Worm (Caenorhabditis elegans) whole organism, L4 larva: Measurements from ENCODE around the gene nhr-10.
A peak's percentile ranks its signal among the peaks of the same experiment; 100 is the strongest.

ENCODE experiments used
- F10B5.3 ChIP-seq: sonication (generic microtip); optimal IDR thresholded peaks from 2 replicates; lab custom pipeline; 2016; ENCODE audit warnings: mild to moderate bottlenecking, missing genetic modification characterization, missing compliant biosample characterization
- F26F4.8 ChIP-seq: fragments of 200-800 bp; sonication (Bioruptor generic); conservative IDR thresholded peaks from 2 replicates; pipeline ENCODE4 v1.3.6; 2022; ENCODE audit warnings: missing genetic modification characterization, missing compliant biosample characterization
- F44E2.7 ChIP-seq: fragments of 200-800 bp; sonication (Bioruptor generic); IDR thresholded peaks from 2 replicates; pipeline ENCODE4 v2.1.2; 2022; ENCODE audit warnings: missing genetic modification characterization, missing compliant biosample characterization
- T20F7.1 ChIP-seq: fragments of 200-800 bp; sonication (Bioruptor generic); optimal IDR thresholded peaks from 2 replicates; lab custom pipeline; 2018; ENCODE audit warnings: mild to moderate bottlenecking, missing genetic modification characterization, missing compliant biosample characterization
- Y105C5A.15 ChIP-seq: fragments of 200-800 bp; sonication (Bioruptor generic); IDR thresholded peaks from 2 replicates; pipeline ENCODE4 v1.3.6; 2022; ENCODE audit warnings: missing genetic modification characterization, missing compliant biosample characterization
- Y5F2A.4 ChIP-seq: fragments of 200-800 bp; sonication (Bioruptor generic); optimal IDR thresholded peaks from 2 replicates; lab custom pipeline; 2018; ENCODE audit warnings: mild to moderate bottlenecking, missing genetic modification characterization, missing compliant biosample characterization
- aha-1 ChIP-seq: fragments of 150-350 bp; peaks from one replicate; lab custom pipeline; 2014; ENCODE audit warnings: missing biosample characterization, missing genetic modification characterization
- ama-1 ChIP-seq: fragments of 150-350 bp; optimal IDR thresholded peaks from 2 replicates; lab custom pipeline; 2014; ENCODE audit warnings: inconsistent platforms, mixed read lengths
- ceh-32 ChIP-seq: sonication (generic microtip); optimal IDR thresholded peaks from 2 replicates; lab custom pipeline; 2016; ENCODE audit warnings: mild to moderate bottlenecking, missing genetic modification characterization, missing compliant biosample characterization; ENCODE audit not compliant: poor library complexity
- ceh-44 ChIP-seq: fragments of 200-800 bp; sonication (Bioruptor generic); IDR thresholded peaks from 2 replicates; pipeline ENCODE4 v1.3.6; 2022; ENCODE audit warnings: missing genetic modification reagents, missing genetic modification characterization, missing compliant biosample characterization
- ceh-62 ChIP-seq: sonication (generic microtip); optimal IDR thresholded peaks from 2 replicates; lab custom pipeline; 2017; ENCODE audit warnings: missing biosample characterization, missing genetic modification characterization
- ceh-82 ChIP-seq: sonication (generic microtip); optimal IDR thresholded peaks from 2 replicates; lab custom pipeline; 2017; ENCODE audit warnings: missing biosample characterization, missing genetic modification characterization
- ces-1 ChIP-seq: fragments of 150-350 bp; sonication (generic microtip); optimal IDR thresholded peaks from 4 replicates; lab custom pipeline; 2014; ENCODE audit warnings: missing biosample characterization, missing genetic modification reagents, missing genetic modification characterization
- daf-19 ChIP-seq: fragments of 200-800 bp; sonication (Bioruptor generic); conservative IDR thresholded peaks from 2 replicates; pipeline ENCODE4 v1.3.6; 2022; ENCODE audit warnings: missing genetic modification characterization, missing compliant biosample characterization
- daf-8 ChIP-seq: fragments of 200-800 bp; sonication (Bioruptor generic); IDR thresholded peaks from 2 replicates; pipeline ENCODE4 v1.3.6; 2022; ENCODE audit warnings: missing genetic modification characterization, missing compliant biosample characterization
- duxl-1 ChIP-seq: sonication (generic microtip); optimal IDR thresholded peaks from 2 replicates; lab custom pipeline; 2016; ENCODE audit warnings: mild to moderate bottlenecking, missing genetic modification characterization, moderate library complexity, missing compliant biosample characterization; ENCODE audit not compliant: poor library complexity
- egl-27 ChIP-seq: sonication (generic microtip); optimal IDR thresholded peaks from 3 replicates; lab custom pipeline; 2017; ENCODE audit warnings: missing biosample characterization, missing genetic modification reagents, missing genetic modification characterization
- egl-43 ChIP-seq: fragments of 200-800 bp; sonication (Bioruptor generic); IDR thresholded peaks from 2 replicates; pipeline ENCODE4 v1.3.6; 2022; ENCODE audit warnings: missing genetic modification reagents, missing genetic modification characterization, missing compliant biosample characterization
- gei-8 ChIP-seq: fragments of 200-800 bp; sonication (Bioruptor generic); optimal IDR thresholded peaks from 2 replicates; lab custom pipeline; 2018; ENCODE audit warnings: mild to moderate bottlenecking, missing genetic modification characterization, missing compliant biosample characterization
- hif-1 ChIP-seq, 2 experiments: sonication (generic microtip); optimal IDR thresholded peaks; 2 replicates each; lab custom pipeline; 2016 to 2017; ENCODE audit warnings: missing compliant biosample characterization in 2 of 2, missing genetic modification characterization in 2 of 2, missing genetic modification reagents in 2 of 2, missing genotype in 2 of 2, mild to moderate bottlenecking in 1 of 2
- hlh-11 ChIP-seq: fragments of 200-800 bp; sonication (Bioruptor generic); optimal IDR thresholded peaks from 2 replicates; lab custom pipeline; 2018; ENCODE audit warnings: mild to moderate bottlenecking, missing genetic modification characterization, missing compliant biosample characterization
- hlh-30 ChIP-seq: sonication (generic microtip); optimal IDR thresholded peaks from 2 replicates; lab custom pipeline; 2017; ENCODE audit warnings: antibody characterized with exemption, mild to moderate bottlenecking, missing genetic modification characterization, missing compliant biosample characterization; ENCODE audit not compliant: insufficient read depth
- jun-1 ChIP-seq: fragments of 150-350 bp; optimal IDR thresholded peaks from 2 replicates; lab custom pipeline; 2014; ENCODE audit warnings: missing biosample characterization, missing genetic modification reagents, missing genetic modification characterization
- lin-38 ChIP-seq: fragments of 200-800 bp; sonication (Bioruptor generic); IDR thresholded peaks from 2 replicates; pipeline ENCODE4 v1.3.6; 2022; ENCODE audit warnings: missing genetic modification reagents, missing genetic modification characterization, missing compliant biosample characterization
- lir-3 ChIP-seq: sonication (generic microtip); optimal IDR thresholded peaks from 2 replicates; lab custom pipeline; 2016; ENCODE audit warnings: mild to moderate bottlenecking, missing genetic modification characterization, missing compliant biosample characterization
- lsy-2 ChIP-seq, 2 experiments: fragments of 150-350 bp in 1 of 2; sonication (generic microtip) in 1 of 2; optimal IDR thresholded peaks; 2 replicates each; lab custom pipeline; 2014 to 2017; ENCODE audit warnings: missing biosample characterization in 2 of 2, missing genetic modification characterization in 2 of 2
- madf-5 ChIP-seq, 2 experiments: fragments of 200-800 bp; sonication (Bioruptor generic); IDR thresholded peaks; 2 replicates each; pipeline ENCODE4 v1.3.6; 2022; ENCODE audit warnings: missing compliant biosample characterization in 2 of 2, missing genetic modification characterization in 2 of 2
- madf-9 ChIP-seq: fragments of 200-800 bp; sonication (Bioruptor generic); conservative IDR thresholded peaks from 2 replicates; pipeline ENCODE4 v1.3.6; 2022; ENCODE audit warnings: missing genetic modification reagents, missing genetic modification characterization, missing compliant biosample characterization
- mdl-1 ChIP-seq, 2 experiments: fragments of 150-350 bp in 1 of 2; sonication (generic microtip) in 1 of 2; optimal IDR thresholded peaks; 2 replicates each; lab custom pipeline; 2014 to 2017; ENCODE audit warnings: missing biosample characterization in 2 of 2, missing genetic modification characterization in 2 of 2
- mdt-29 ChIP-seq: fragments of 200-800 bp; sonication (Bioruptor generic); IDR thresholded peaks from 2 replicates; pipeline ENCODE4 v1.3.6; 2022; ENCODE audit warnings: missing genetic modification reagents, missing genetic modification characterization, missing compliant biosample characterization
- mes-2 ChIP-seq: sonication (generic microtip); optimal IDR thresholded peaks from 2 replicates; lab custom pipeline; 2016; ENCODE audit warnings: missing genotype, mild to moderate bottlenecking, missing genetic modification characterization, missing compliant biosample characterization; ENCODE audit not compliant: poor library complexity, severe bottlenecking
- mxl-3 ChIP-seq: fragments of 200-800 bp; sonication (Bioruptor generic); optimal IDR thresholded peaks from 2 replicates; lab custom pipeline; 2018; ENCODE audit warnings: mild to moderate bottlenecking, missing genetic modification characterization, missing compliant biosample characterization
- nhr-11 ChIP-seq: fragments of 150-350 bp; optimal IDR thresholded peaks from 2 replicates; lab custom pipeline; 2014; ENCODE audit warnings: missing biosample characterization, missing genetic modification characterization
- nhr-41 ChIP-seq: fragments of 200-800 bp; sonication (Bioruptor generic); IDR thresholded peaks from 2 replicates; pipeline ENCODE4 v1.3.6; 2022; ENCODE audit warnings: missing genetic modification reagents, missing genetic modification characterization, missing compliant biosample characterization
- nhr-42 ChIP-seq: fragments of 200-800 bp; sonication (Bioruptor generic); IDR thresholded peaks from 2 replicates; pipeline ENCODE4 v1.3.6; 2022; ENCODE audit warnings: missing genetic modification characterization, missing compliant biosample characterization
- nhr-48 ChIP-seq: sonication (generic microtip); optimal IDR thresholded peaks from 2 replicates; lab custom pipeline; 2016; ENCODE audit warnings: mild to moderate bottlenecking, missing genetic modification characterization, missing compliant biosample characterization
- saeg-2 ChIP-seq: fragments of 200-800 bp; sonication (Bioruptor generic); IDR thresholded peaks from 2 replicates; pipeline ENCODE4 v1.3.6; 2022; ENCODE audit warnings: missing genetic modification reagents, missing genetic modification characterization, missing compliant biosample characterization
- sdz-12 ChIP-seq: fragments of 200-800 bp; sonication (Bioruptor generic); optimal IDR thresholded peaks from 2 replicates; lab custom pipeline; 2018; ENCODE audit warnings: mild to moderate bottlenecking, missing genetic modification characterization, missing compliant biosample characterization
- set-16 ChIP-seq: fragments of 200-800 bp; sonication (Bioruptor generic); IDR thresholded peaks from 2 replicates; pipeline ENCODE4 v1.3.6; 2022; ENCODE audit warnings: missing genetic modification reagents, missing genetic modification characterization, missing compliant biosample characterization
- snpc-4 ChIP-seq: fragments of 150-350 bp; optimal IDR thresholded peaks from 2 replicates; lab custom pipeline; 2014; ENCODE audit warnings: missing biosample characterization, missing genetic modification characterization
- spr-1 ChIP-seq: sonication (generic microtip); optimal IDR thresholded peaks from 2 replicates; lab custom pipeline; 2016; ENCODE audit warnings: mild to moderate bottlenecking, missing genetic modification characterization, missing compliant biosample characterization
- spr-3 ChIP-seq: fragments of 200-800 bp; sonication (Bioruptor generic); optimal IDR thresholded peaks from 2 replicates; lab custom pipeline; 2018; ENCODE audit warnings: mild to moderate bottlenecking, missing genetic modification characterization, missing compliant biosample characterization
- tra-1 ChIP-seq: fragments of 200-800 bp; sonication (Bioruptor generic); IDR thresholded peaks from 2 replicates; pipeline ENCODE4 v1.3.6; 2022; ENCODE audit warnings: missing genetic modification reagents, missing genetic modification characterization, missing compliant biosample characterization
- unc-62 ChIP-seq, 3 experiments: fragments of 150-350 bp in 1 of 3; sonication (generic microtip); optimal IDR thresholded peaks in 2 of 3; peaks in 1 of 3; 1 replicate in 1 of 3; 2 replicates in 2 of 3; lab custom pipeline; 2014 to 2017; ENCODE audit warnings: missing biosample characterization in 3 of 3, missing genetic modification characterization in 3 of 3, missing genetic modification reagents in 3 of 3, missing genotype in 1 of 3
- zfp-2 ChIP-seq: sonication (generic microtip); optimal IDR thresholded peaks from 2 replicates; lab custom pipeline; 2016; ENCODE audit warnings: mild to moderate bottlenecking, missing genetic modification characterization, missing compliant biosample characterization
- zfp-3 ChIP-seq: fragments of 200-800 bp; sonication (Bioruptor generic); conservative IDR thresholded peaks from 2 replicates; pipeline ENCODE4 v1.3.6; 2022; ENCODE audit warnings: missing genetic modification reagents, missing genetic modification characterization, missing compliant biosample characterization

The nhr-10 gene

ce11 chrIII:7114952-7115488, at the start of gene nhr-10:
Gene nhr-10, minus strand, starts transcription at chrIII:7115438.
- TF ChIP-seq mdl-1 (tag; optimal IDR thresholded peaks at IDR 0.05; lab: Kevin White, UChicago) (no peak), F44E2.7 (GFP tag; lab: Robert Waterston, UW) (no peak), ama-1 (lab: Kevin White, UChicago) (no peak), zfp-2 (tag; lab: Kevin White, UChicago) (no peak), mxl-3 (GFP tag; lab: Kevin White, UChicago) (no peak), aha-1 (tag; lab: Kevin White, UChicago) (no peak), daf-19 (GFP tag; lab: Robert Waterston, UW) (no peak), jun-1 (no peak), Y5F2A.4 (GFP tag; lab: Kevin White, UChicago) (no peak), nhr-11 (tag; lab: Kevin White, UChicago) (peak; percentile 34), daf-8 (no peak), nhr-48 (tag; lab: Kevin White, UChicago) (no peak), nhr-42 (no peak), unc-62 (GFP tag; optimal IDR thresholded peaks at IDR 0.05 in 1 of 2; lab: Kevin White, UChicago) (no peak), unc-62 (tag; optimal IDR thresholded peaks at IDR 0.05; lab: Kevin White, UChicago) (no peak), F26F4.8 (GFP tag; lab: Robert Waterston, UW) (no peak), nhr-41 (GFP tag; lab: Robert Waterston, UW) (no peak), madf-9 (GFP tag; lab: Robert Waterston, UW) (no peak), ceh-32 (tag; lab: Kevin White, UChicago) (no peak), spr-3 (GFP tag; lab: Kevin White, UChicago) (no peak), set-16 (GFP tag; lab: Robert Waterston, UW) (no peak), Y105C5A.15 (GFP tag; lab: Robert Waterston, UW) (no peak), egl-27 (tag; lab: Kevin White, UChicago) (no peak), ces-1 (GFP tag; lab: Kevin White, UChicago) (peak; percentile 7), egl-43 (GFP tag; lab: Robert Waterston, UW) (0 out of 2 replicates have a peak, but pooled peaks have one; percentile 45), spr-1 (tag; lab: Kevin White, UChicago) (no peak), F10B5.3 (tag; lab: Kevin White, UChicago) (no peak), lsy-2 (tag; optimal IDR thresholded peaks at IDR 0.05; lab: Kevin White, UChicago) (peak in 1 of 2 experiments; percentile 44)

DNA sequence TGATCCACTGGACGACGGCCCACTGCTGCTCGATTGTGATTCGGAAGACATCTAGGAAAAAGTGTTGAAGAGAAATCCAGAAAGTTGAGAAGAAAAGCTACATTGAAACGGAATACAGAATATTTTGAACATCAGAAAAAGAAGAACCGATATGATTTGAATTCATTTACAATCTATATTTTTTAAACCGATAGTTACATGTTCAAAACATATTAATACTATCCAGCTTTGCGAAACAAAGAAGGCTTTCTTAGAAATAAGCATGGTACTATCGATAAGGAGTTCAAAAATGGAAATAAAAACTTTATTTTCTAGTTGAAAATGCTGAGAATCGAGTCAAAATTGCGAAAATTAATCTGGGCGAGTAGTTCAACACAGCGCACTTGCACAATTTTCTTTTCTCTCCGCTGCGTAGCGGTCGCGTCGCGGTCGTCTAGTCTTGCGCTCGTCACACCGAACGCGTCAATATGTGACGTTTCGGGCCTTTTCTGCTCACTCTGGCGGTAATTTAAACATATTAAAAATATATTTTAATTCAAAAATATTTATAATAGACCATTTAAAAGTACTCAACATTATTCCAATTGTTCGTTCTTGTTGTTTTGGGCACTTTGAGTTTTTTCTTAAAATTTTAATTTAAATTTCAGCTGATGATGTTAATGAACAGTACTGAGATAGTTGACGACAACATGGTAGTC, 47.0 kb upstream of the nhr-10 start, which contains the start of the genes syf-2 and K04G7.1:
Gene syf-2 (minus strand): TSS at position 51 of the 698 bp plus-strand sequence.
Gene K04G7.1 (plus strand): TSS at position 648 of the 698 bp plus-strand sequence.
- TF ChIP-seq ceh-82 (tag; lab: Kevin White, UChicago) (no peak), mxl-3 (GFP tag; lab: Kevin White, UChicago) (peak; percentile 27), tra-1 (0 out of 2 replicates have a peak, but pooled peaks have one; percentile 57), ceh-44 (GFP tag; lab: Robert Waterston, UW) (no peak), ceh-62 (tag; lab: Kevin White, UChicago) (no peak), lin-38 (GFP tag; lab: Robert Waterston, UW) (peak; percentile 91), ces-1 (GFP tag; lab: Kevin White, UChicago) (no peak), lir-3 (no peak), madf-5 (GFP tag; IDR thresholded peaks at IDR 0.05; lab: Robert Waterston, UW) (no peak), madf-9 (GFP tag; lab: Robert Waterston, UW) (peak; percentile 42; the same call in 1 of the 2 replicates), gei-8 (GFP tag; lab: Kevin White, UChicago) (no peak), hlh-11 (tag; lab: Kevin White, UChicago) (peak; percentile 91), zfp-3 (GFP tag; lab: Robert Waterston, UW) (peak; percentile 81), sdz-12 (GFP tag; lab: Kevin White, UChicago) (no peak), snpc-4 (tag; lab: Kevin White, UChicago) (no peak), spr-3 (GFP tag; lab: Kevin White, UChicago) (no peak), hif-1 (tag; optimal IDR thresholded peaks at IDR 0.05; lab: Kevin White, UChicago) (peak in 1 of 2 experiments; percentile 79), saeg-2 (GFP tag; lab: Robert Waterston, UW) (peak; percentile 74; the same call in 1 of the 2 replicates), mdt-29 (peak; percentile 45; the same call in 1 of the 2 replicates), daf-19 (GFP tag; lab: Robert Waterston, UW) (no peak), mdl-1 (tag; optimal IDR thresholded peaks at IDR 0.05; lab: Kevin White, UChicago) (peak in 1 of 2 experiments; percentile 48), T20F7.1 (GFP tag; lab: Kevin White, UChicago) (peak; percentile 91), duxl-1 (peak; percentile 16), hlh-30 (tag; lab: Kevin White, UChicago) (peak; percentile 94), mes-2 (tag; lab: Kevin White, UChicago) (peak; percentile 91)
